Fruit fly (Drosophila melanogaster) whole organism, embryonic: Measurements from ENCODE around the gene CG9286.

Experiments used
- Asciz ChIP-seq: fragments of 200-800 bp; sonication (Bioruptor generic); optimal IDR thresholded peaks from 2 replicates; lab custom pipeline; 2017; ENCODE audit warnings: missing biosample characterization, mild to moderate bottlenecking, missing genetic modification characterization, missing genetic modification reagents
- Atf-2 ChIP-seq: fragments of 200-800 bp; sonication (Bioruptor generic); optimal IDR thresholded peaks from 2 replicates; lab custom pipeline; 2016; ENCODE audit warnings: missing biosample characterization, missing genetic modification characterization
- B-H1 ChIP-seq: fragments of 200-800 bp; sonication (Bioruptor generic); IDR thresholded peaks from 3 replicates; pipeline ENCODE4 v1.3.6; 2022; ENCODE audit warnings: missing biosample characterization, missing genetic modification characterization
- CG10431 ChIP-seq: fragments of 200-800 bp; sonication (Bioruptor generic); optimal IDR thresholded peaks from 3 replicates; lab custom pipeline; 2018; ENCODE audit warnings: missing biosample characterization, mild to moderate bottlenecking, missing genetic modification characterization
- CG11398 ChIP-seq: fragments of 200-800 bp; sonication (Bioruptor generic); optimal IDR thresholded peaks from 2 replicates; lab custom pipeline; 2016; ENCODE audit warnings: missing biosample characterization, missing genetic modification characterization
- CG17328 ChIP-seq: fragments of 200-800 bp; sonication (Bioruptor generic); IDR thresholded peaks from 2 replicates; pipeline ENCODE4 v1.3.6; 2022; ENCODE audit warnings: missing biosample characterization, missing genetic modification characterization
- CG17568 ChIP-seq: fragments of 200-800 bp; sonication (Bioruptor generic); optimal IDR thresholded peaks from 2 replicates; lab custom pipeline; 2018; ENCODE audit warnings: missing biosample characterization, mild to moderate bottlenecking, missing genetic modification characterization, moderate library complexity
- CG2202 ChIP-seq: fragments of 200-800 bp; sonication (Bioruptor generic); optimal IDR thresholded peaks from 2 replicates; lab custom pipeline; 2018; ENCODE audit warnings: missing biosample characterization, mild to moderate bottlenecking, missing genetic modification characterization
- CG30403 ChIP-seq: fragments of 200-800 bp; sonication (Bioruptor generic); optimal IDR thresholded peaks from 3 replicates; lab custom pipeline; 2016; ENCODE audit warnings: missing biosample characterization, missing genetic modification characterization
- CG31388 ChIP-seq: fragments of 200-800 bp; sonication (Bioruptor generic); optimal IDR thresholded peaks from 2 replicates; lab custom pipeline; 2016; ENCODE audit warnings: missing biosample characterization, missing genetic modification characterization
- CG3281 ChIP-seq: fragments of 200-800 bp; sonication (Bioruptor generic); optimal IDR thresholded peaks from 3 replicates; lab custom pipeline; 2017; ENCODE audit warnings: missing biosample characterization, mild to moderate bottlenecking, missing genetic modification characterization
- CG4328 ChIP-seq: fragments of 200-800 bp; sonication (Bioruptor generic); optimal IDR thresholded peaks from 3 replicates; lab custom pipeline; 2017; ENCODE audit warnings: missing biosample characterization, missing genetic modification reagents, missing genetic modification characterization
- CG5953 ChIP-seq: fragments of 200-800 bp; sonication (Bioruptor generic); IDR thresholded peaks from 2 replicates; pipeline ENCODE4 v1.3.6; 2022; ENCODE audit warnings: missing biosample characterization, missing genetic modification characterization
- CG6813 ChIP-seq: fragments of 200-800 bp; sonication (Bioruptor generic); optimal IDR thresholded peaks from 2 replicates; lab custom pipeline; 2017; ENCODE audit warnings: missing biosample characterization, missing genetic modification characterization, mild to moderate bottlenecking, moderate library complexity, missing genetic modification reagents
- CG7928 ChIP-seq: fragments of 200-800 bp; sonication (Bioruptor generic); optimal IDR thresholded peaks from 2 replicates; lab custom pipeline; 2017; ENCODE audit warnings: missing biosample characterization, mild to moderate bottlenecking, missing genetic modification characterization
- CG9609 ChIP-seq: fragments of 200-800 bp; sonication (Bioruptor generic); optimal IDR thresholded peaks from 3 replicates; lab custom pipeline; 2016; ENCODE audit warnings: missing biosample characterization, missing genetic modification characterization
- D ChIP-seq, 2 experiments: fragments of 200-800 bp in 1 of 2; fragments of >200 bp in 1 of 2; sonication (Bioruptor generic) in 1 of 2; optimal IDR thresholded peaks; 2 replicates in 1 of 2; 3 replicates in 1 of 2; lab custom pipeline; 2017; ENCODE audit warnings: mild to moderate bottlenecking in 1 of 2, missing biosample characterization in 1 of 2, missing genetic modification characterization in 1 of 2, missing genetic modification reagents in 1 of 2
- Ets65A ChIP-seq: fragments of 200-800 bp; sonication (Bioruptor generic); peaks from one replicate; lab custom pipeline; 2016; ENCODE audit warnings: missing biosample characterization, missing genetic modification characterization
- HLH54F ChIP-seq: fragments of 200-800 bp; sonication (Bioruptor generic); optimal IDR thresholded peaks from 3 replicates; lab custom pipeline; 2016; ENCODE audit warnings: missing biosample characterization, missing genetic modification characterization
- Jarid2 ChIP-seq: fragments of 200-800 bp; sonication (Bioruptor generic); optimal IDR thresholded peaks from 3 replicates; lab custom pipeline; 2017; ENCODE audit warnings: mild to moderate bottlenecking, missing biosample characterization, missing genetic modification reagents, missing genetic modification characterization
- Myb ChIP-seq: fragments of 200-800 bp; sonication (Bioruptor generic); optimal IDR thresholded peaks from 2 replicates; lab custom pipeline; 2016; ENCODE audit warnings: missing biosample characterization, missing genetic modification characterization
- Nf-YA ChIP-seq: fragments of 200-800 bp; sonication (Bioruptor generic); IDR thresholded peaks from 2 replicates; pipeline ENCODE4 v1.3.6; 2022; ENCODE audit warnings: missing biosample characterization, missing genetic modification characterization
- Nf-YB ChIP-seq: fragments of 200-800 bp; sonication (Bioruptor generic); optimal IDR thresholded peaks from 3 replicates; lab custom pipeline; 2019; ENCODE audit warnings: missing biosample characterization, mild to moderate bottlenecking, missing genetic modification characterization, moderate library complexity
- Ravus ChIP-seq: fragments of 200-800 bp; sonication (Bioruptor generic); IDR thresholded peaks from 2 replicates; pipeline ENCODE4 v1.3.6; 2022; ENCODE audit warnings: missing biosample characterization, missing genetic modification characterization
- Sox100B ChIP-seq: fragments of 200-800 bp; sonication (Bioruptor generic); optimal IDR thresholded peaks from 3 replicates; lab custom pipeline; 2018; ENCODE audit warnings: missing biosample characterization, mild to moderate bottlenecking, missing genetic modification characterization
- Xrp1 ChIP-seq: fragments of 200-800 bp; sonication (Bioruptor generic); IDR thresholded peaks from 2 replicates; pipeline ENCODE4 v1.3.6; 2022; ENCODE audit warnings: missing biosample characterization, missing genetic modification characterization
- ab ChIP-seq: fragments of 200-800 bp; sonication (Bioruptor generic); optimal IDR thresholded peaks from 2 replicates; lab custom pipeline; 2016; ENCODE audit warnings: missing biosample characterization, missing genetic modification characterization
- ase ChIP-seq: fragments of 200-800 bp; sonication (Bioruptor generic); IDR thresholded peaks from 3 replicates; pipeline ENCODE4 v1.3.6; 2022; ENCODE audit warnings: missing biosample characterization, missing genetic modification characterization
- ato ChIP-seq: fragments of 200-800 bp; sonication (Bioruptor generic); IDR thresholded peaks from 2 replicates; pipeline ENCODE4 v1.3.6; 2022; ENCODE audit warnings: missing biosample characterization, missing genetic modification characterization; ENCODE audit not compliant: partially characterized antibody
- chif ChIP-seq, 2 experiments: fragments of 200-800 bp; sonication (Bioruptor generic); optimal IDR thresholded peaks; 3 replicates each; lab custom pipeline; 2016; ENCODE audit warnings: missing biosample characterization in 2 of 2, missing genetic modification characterization in 2 of 2
- crol ChIP-seq: fragments of 200-800 bp; sonication (Bioruptor generic); IDR thresholded peaks from 2 replicates; pipeline ENCODE4 v1.3.6; 2022; ENCODE audit warnings: missing biosample characterization, missing genetic modification characterization
- eve ChIP-seq, 2 experiments: fragments of >200 bp; optimal IDR thresholded peaks; 2 replicates each; lab custom pipeline; 2017; ENCODE audit warnings: missing biosample characterization in 2 of 2, missing genetic modification characterization in 2 of 2
- ewg ChIP-seq: fragments of 200-800 bp; sonication (Bioruptor generic); optimal IDR thresholded peaks from 3 replicates; lab custom pipeline; 2017; ENCODE audit warnings: mild to moderate bottlenecking, missing biosample characterization, missing genetic modification reagents, missing genetic modification characterization
- fd64A ChIP-seq: fragments of 200-800 bp; sonication (Bioruptor generic); optimal IDR thresholded peaks from 3 replicates; lab custom pipeline; 2018; ENCODE audit warnings: missing biosample characterization, mild to moderate bottlenecking, missing genetic modification characterization
- gro ChIP-seq: fragments of 200-800 bp; sonication (Bioruptor generic); optimal IDR thresholded peaks from 2 replicates; lab custom pipeline; 2016; ENCODE audit warnings: missing biosample characterization, missing genetic modification characterization
- ham ChIP-seq: fragments of 200-800 bp; sonication (Bioruptor generic); IDR thresholded peaks from 2 replicates; pipeline ENCODE4 v1.3.6; 2022; ENCODE audit warnings: missing biosample characterization, missing genetic modification characterization
- lilli ChIP-seq: fragments of 200-800 bp; sonication (Bioruptor generic); optimal IDR thresholded peaks from 3 replicates; lab custom pipeline; 2016; ENCODE audit warnings: missing biosample characterization, missing genetic modification characterization
- nom ChIP-seq: fragments of 200-800 bp; sonication (Bioruptor generic); optimal IDR thresholded peaks from 2 replicates; lab custom pipeline; 2017; ENCODE audit warnings: missing biosample characterization, missing genetic modification characterization, mild to moderate bottlenecking, moderate library complexity, missing genetic modification reagents
- oc ChIP-seq: fragments of 200-800 bp; sonication (Bioruptor generic); optimal IDR thresholded peaks from 2 replicates; lab custom pipeline; 2018; ENCODE audit warnings: missing biosample characterization, mild to moderate bottlenecking, missing genetic modification characterization, moderate library complexity
- phol ChIP-seq: fragments of 200-800 bp; sonication (Bioruptor generic); optimal IDR thresholded peaks from 3 replicates; lab custom pipeline; 2018; ENCODE audit warnings: missing biosample characterization, mild to moderate bottlenecking, missing genetic modification characterization, moderate library complexity
- prd ChIP-seq, 3 experiments: fragments of >200 bp in 2 of 3; fragments of 200-800 bp in 1 of 3; sonication (Bioruptor generic) in 1 of 3; optimal IDR thresholded peaks in 2 of 3; IDR thresholded peaks in 1 of 3; 2 replicates in 2 of 3; 3 replicates in 1 of 3; pipeline versions ENCODE4 v1.3.6 to Lab custom; 2017 to 2022; ENCODE audit warnings: missing biosample characterization in 1 of 3, missing genetic modification characterization in 1 of 3
- pum ChIP-seq: fragments of 200-800 bp; sonication (Bioruptor generic); optimal IDR thresholded peaks from 2 replicates; lab custom pipeline; 2016; ENCODE audit warnings: missing biosample characterization, missing genetic modification characterization
- ranshi ChIP-seq: fragments of 200-800 bp; sonication (Bioruptor generic); IDR thresholded peaks from 2 replicates; pipeline ENCODE4 v1.3.6; 2022; ENCODE audit warnings: missing biosample characterization, missing genetic modification characterization
- scrt ChIP-seq: fragments of 200-800 bp; sonication (Bioruptor generic); optimal IDR thresholded peaks from 2 replicates; lab custom pipeline; 2018; ENCODE audit warnings: missing biosample characterization, mild to moderate bottlenecking, missing genetic modification characterization, moderate library complexity
- sens ChIP-seq: fragments of 200-800 bp; sonication (Bioruptor generic); peaks from one replicate; lab custom pipeline; 2016; ENCODE audit warnings: missing biosample characterization, missing genetic modification characterization
- slp2 ChIP-seq: fragments of 200-800 bp; sonication (Bioruptor generic); optimal IDR thresholded peaks from 2 replicates; lab custom pipeline; 2016; ENCODE audit warnings: missing biosample characterization, missing genetic modification characterization
- sna ChIP-seq: fragments of 200-800 bp; sonication (Bioruptor generic); IDR thresholded peaks from 2 replicates; pipeline ENCODE4 v1.3.6; 2022; ENCODE audit warnings: missing biosample characterization, missing genetic modification characterization; ENCODE audit not compliant: partially characterized antibody
- tll ChIP-seq, 2 experiments: fragments of 200-800 bp in 1 of 2; fragments of >200 bp in 1 of 2; sonication (Bioruptor generic) in 1 of 2; optimal IDR thresholded peaks; 2 replicates each; lab custom pipeline; 2017 to 2019; ENCODE audit warnings: missing biosample characterization in 2 of 2, missing genetic modification characterization in 2 of 2, mild to moderate bottlenecking in 1 of 2, moderate library complexity in 1 of 2

The CG9286 gene

dm6 chr3R:13793979-13794665 is 13.4 kb downstream of the CG9286 start (continued):
- no peak for TF ChIP-seq CG6813 (GFP tag; lab: Kevin White, UChicago)
- 0 out of 2 replicates have a peak, but pooled peaks have one; percentile 25 for TF ChIP-seq ranshi (GFP tag; lab: Robert Waterston, UW)
- TF ChIP-seq pum (GFP tag; lab: Kevin White, UChicago), result no peak
- peak; percentile 57; the same call in 1 of the 3 replicates for TF ChIP-seq ase
- no peak for TF ChIP-seq CG11398 (GFP tag; lab: Kevin White, UChicago)
- no peak for TF ChIP-seq sna (GFP tag; lab: Robert Waterston, UW)
- TF ChIP-seq B-H1 (GFP tag; lab: Robert Waterston, UW), result peak; percentile 28; the same call in 2 of the 3 replicates
- TF ChIP-seq Jarid2 (GFP tag; lab: Kevin White, UChicago), result peak; percentile 40
- no peak for TF ChIP-seq ato (GFP tag; lab: Robert Waterston, UW)
- no peak for TF ChIP-seq CG31388 (GFP tag; lab: Kevin White, UChicago)
- 0 out of 2 replicates have a peak, but pooled peaks have one; percentile 24 for TF ChIP-seq Nf-YA (GFP tag; lab: Robert Waterston, UW)
- TF ChIP-seq Sox100B (GFP tag; lab: Kevin White, UChicago), result peak; percentile 69
- no peak for TF ChIP-seq ham (GFP tag; lab: Robert Waterston, UW)
- no peak for TF ChIP-seq Atf-2
- TF ChIP-seq oc (tag; lab: Kevin White, UChicago), result peak; percentile 71
- TF ChIP-seq ab, result no peak
- no peak for TF ChIP-seq eve (GFP tag; optimal IDR thresholded peaks at IDR 0.05; lab: Kevin White, UChicago)
- no peak for TF ChIP-seq HLH54F (GFP tag; lab: Kevin White, UChicago)
- TF ChIP-seq crol (GFP tag; lab: Robert Waterston, UW), result no peak

dm6 chr3R:13794666-13795055 is 13.9 kb downstream of the CG9286 start:
- TF ChIP-seq slp2 (GFP tag; lab: Kevin White, UChicago), result no peak
- TF ChIP-seq Ravus (GFP tag; lab: Robert Waterston, UW), result no peak
- TF ChIP-seq D (optimal IDR thresholded peaks at IDR 0.05; lab: Kevin White, UChicago), result no peak
- no peak for TF ChIP-seq D (GFP tag; optimal IDR thresholded peaks at IDR 0.05; lab: Kevin White, UChicago)
- no peak for TF ChIP-seq CG4328 (GFP tag; lab: Kevin White, UChicago)
- TF ChIP-seq scrt, result no peak
- peak in 1 of 2 experiments; percentile 5 for TF ChIP-seq eve (GFP tag; optimal IDR thresholded peaks at IDR 0.05; lab: Kevin White, UChicago)
- no peak for TF ChIP-seq CG17328
- no peak for TF ChIP-seq CG2202 (tag; lab: Kevin White, UChicago)
- TF ChIP-seq Nf-YB (GFP tag; lab: Kevin White, UChicago), result peak; percentile 46
- TF ChIP-seq gro (GFP tag; lab: Kevin White, UChicago), result no peak
- no peak for TF ChIP-seq CG17568 (GFP tag; lab: Kevin White, UChicago)
- TF ChIP-seq Myb (GFP tag; lab: Kevin White, UChicago), result no peak
- no peak for TF ChIP-seq CG7928 (GFP tag; lab: Kevin White, UChicago)
- no peak for TF ChIP-seq CG10431 (GFP tag; lab: Kevin White, UChicago)
- TF ChIP-seq Ets65A, result no peak
- no peak for TF ChIP-seq lilli (GFP tag; lab: Kevin White, UChicago)
- no peak for TF ChIP-seq CG9609 (GFP tag; lab: Kevin White, UChicago)
- TF ChIP-seq chif (GFP tag; optimal IDR thresholded peaks at IDR 0.05; lab: Kevin White, UChicago), result no peak
- no peak for TF ChIP-seq prd (optimal IDR thresholded peaks at IDR 0.05; lab: Kevin White, UChicago)
- TF ChIP-seq prd (GFP tag; IDR thresholded peaks at IDR 0.05; lab: Robert Waterston, UW), result no peak
- no peak for TF ChIP-seq ewg (GFP tag; lab: Kevin White, UChicago)
- no peak for TF ChIP-seq CG3281 (GFP tag; lab: Kevin White, UChicago)
- no peak for TF ChIP-seq CG5953 (GFP tag; lab: Robert Waterston, UW)
- TF ChIP-seq nom (GFP tag; lab: Kevin White, UChicago), result no peak
- no peak for TF ChIP-seq phol (tag; lab: Kevin White, UChicago)
- peak in 1 of 2 experiments; percentile 7 for TF ChIP-seq tll (GFP tag; optimal IDR thresholded peaks at IDR 0.05; lab: Kevin White, UChicago)
- peak; percentile 75 for TF ChIP-seq sens (GFP tag; lab: Kevin White, UChicago)
- TF ChIP-seq CG30403 (GFP tag; lab: Kevin White, UChicago), result no peak
- no peak for TF ChIP-seq fd64A (GFP tag; lab: Kevin White, UChicago)
- TF ChIP-seq Asciz (GFP tag; lab: Kevin White, UChicago), result no peak
- TF ChIP-seq Xrp1, result 0 out of 2 replicates have a peak, but pooled peaks have one; percentile 35
